Fruit fly (Drosophila melanogaster) whole organism: Measurements from ENCODE around the gene CG7214.

Source experiments
- CG8478 ChIP-seq: fragments of >200 bp; optimal IDR thresholded peaks from 2 replicates; lab custom pipeline; 2018; ENCODE audit warnings: inconsistent platforms
- Dll ChIP-seq: fragments of >200 bp; optimal IDR thresholded peaks from 2 replicates; lab custom pipeline; 2017
- EcR ChIP-seq, 2 experiments: fragments of >200 bp; optimal IDR thresholded peaks; 2 replicates each; lab custom pipeline; 2017; ENCODE audit warnings: missing biosample characterization in 2 of 2, missing genetic modification characterization in 2 of 2, missing genetic modification reagents in 2 of 2
- pan ChIP-seq: fragments of >200 bp; optimal IDR thresholded peaks from 2 replicates; lab custom pipeline; 2017
- psq ChIP-seq: fragments of >200 bp; optimal IDR thresholded peaks from 2 replicates; lab custom pipeline; 2017
- usp ChIP-seq: fragments of >200 bp; optimal IDR thresholded peaks from 2 replicates; lab custom pipeline; 2017; ENCODE audit warnings: missing biosample characterization, missing genetic modification characterization, mixed read lengths

DNA sequence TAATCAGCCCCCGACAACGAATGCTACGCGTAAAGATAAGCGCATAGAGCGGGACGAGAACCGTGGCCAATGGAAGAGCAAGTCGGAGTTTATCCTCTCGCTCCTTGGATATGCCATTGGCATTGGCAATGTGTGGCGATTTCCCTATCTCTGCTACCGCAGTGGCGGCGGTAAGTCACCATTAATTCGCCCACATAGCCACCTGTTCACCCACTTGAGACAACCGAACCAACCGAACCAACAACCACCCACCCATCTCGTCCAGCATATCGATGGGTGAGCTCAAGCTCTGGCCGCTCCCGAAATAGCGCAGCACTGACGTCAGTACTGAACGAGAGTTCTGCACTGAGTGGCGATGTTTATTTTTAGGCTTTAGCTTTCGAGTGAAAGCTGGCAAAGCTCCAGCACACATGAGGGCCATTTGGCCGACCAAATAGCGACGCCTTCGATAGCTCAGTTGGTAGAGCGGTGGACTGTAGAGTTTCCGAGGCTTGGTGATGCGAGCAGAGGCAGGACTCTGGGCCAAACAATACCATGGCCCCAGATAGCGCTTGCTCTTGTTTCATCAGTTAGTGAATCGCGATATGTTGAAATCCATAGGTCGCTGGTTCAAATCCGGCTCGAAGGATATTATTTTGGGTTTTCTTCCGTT, 33.5 kb downstream of the CG7214 start:
- TF ChIP-seq CG8478 (lab: Kevin White, UChicago) (no peak), pan (lab: Kevin White, UChicago) (no peak), psq (no peak), Dll (lab: Kevin White, UChicago) (no peak), usp (GFP tag; lab: Kevin White, UChicago) (no peak), EcR (GFP tag; optimal IDR thresholded peaks at IDR 0.05; lab: Kevin White, UChicago) (no peak)
